Fruit fly (Drosophila melanogaster): ENCODE measurements around the gene elm.

- TF ChIP-seq EcR (GFP tag; optimal IDR thresholded peaks at IDR 0.05) (no peak), pan (optimal IDR thresholded peaks at IDR 0.05) (no peak)
Measured at dm6 chr3R:5684550-5685118, 30.0 kb upstream of the elm start.

All from whole organism.